Worm (Caenorhabditis elegans) whole organism, mixed stage, embryonic: ENCODE measurements around the gene F35G12.5.

Experiments
- cnd-1 ChIP-seq: fragments of 200-800 bp; sonication (Bioruptor generic); optimal IDR thresholded peaks from 2 replicates; lab custom pipeline; 2018; ENCODE audit warnings: mild to moderate bottlenecking, missing genetic modification characterization, missing compliant biosample characterization
- drap-1 ChIP-seq: fragments of 200-800 bp; sonication (Bioruptor generic); optimal IDR thresholded peaks from 3 replicates; lab custom pipeline; 2018; ENCODE audit warnings: mild to moderate bottlenecking, missing genetic modification characterization, missing compliant biosample characterization
- tbx-8 ChIP-seq: fragments of 200-800 bp; sonication (Bioruptor generic); optimal IDR thresholded peaks from 2 replicates; lab custom pipeline; 2018; ENCODE audit warnings: mild to moderate bottlenecking, missing genetic modification characterization, moderate library complexity, missing compliant biosample characterization
- ztf-11 ChIP-seq: fragments of 150-350 bp; optimal IDR thresholded peaks from 2 replicates; lab custom pipeline; 2014; ENCODE audit warnings: missing biosample characterization, missing genetic modification characterization

- no peak for TF ChIP-seq ztf-11 (tag; lab: Kevin White, UChicago)
- no peak for TF ChIP-seq tbx-8 (GFP tag; lab: Kevin White, UChicago)
- TF ChIP-seq drap-1: no peak
- no peak for TF ChIP-seq cnd-1 (tag; lab: Kevin White, UChicago)
Measured at ce11 chrIII:4568030-4568429, 15.9 kb upstream of the F35G12.5 start, which contains the start of gene mlcd-1.
